Worm (Caenorhabditis elegans) whole organism, L2 larva: ENCODE data around the gene maph-9.

Experiments used
- aly-2 ChIP-seq: fragments of 150-350 bp; optimal IDR thresholded peaks from 2 replicates; lab custom pipeline; 2014; ENCODE audit warnings: missing biosample characterization, missing genetic modification characterization
- ama-1 ChIP-seq: fragments of 150-350 bp; optimal IDR thresholded peaks from 2 replicates; lab custom pipeline; 2018; ENCODE audit warnings: inconsistent platforms
- ceh-16 ChIP-seq: fragments of 150-350 bp; optimal IDR thresholded peaks from 2 replicates; lab custom pipeline; 2014; ENCODE audit warnings: missing biosample characterization, missing genetic modification characterization
- ceh-82 ChIP-seq: fragments of 150-350 bp; optimal IDR thresholded peaks from 2 replicates; lab custom pipeline; 2014; ENCODE audit warnings: missing biosample characterization, missing genetic modification characterization
- lin-13 ChIP-seq: fragments of 150-350 bp; optimal IDR thresholded peaks from 2 replicates; lab custom pipeline; 2014; ENCODE audit warnings: missing biosample characterization, missing genetic modification reagents, missing genetic modification characterization
- lsy-2 ChIP-seq, 2 experiments: fragments of 150-350 bp in 1 of 2; sonication (generic microtip) in 1 of 2; optimal IDR thresholded peaks; 2 replicates each; lab custom pipeline; 2014 to 2017; ENCODE audit warnings: missing biosample characterization in 2 of 2, missing genetic modification characterization in 2 of 2
- nhr-11 ChIP-seq: fragments of 150-350 bp; optimal IDR thresholded peaks from 2 replicates; lab custom pipeline; 2014; ENCODE audit warnings: missing biosample characterization, missing genetic modification characterization
- nhr-12 ChIP-seq: fragments of 150-350 bp; optimal IDR thresholded peaks from 2 replicates; lab custom pipeline; 2014; ENCODE audit warnings: missing biosample characterization, missing genetic modification characterization
- nhr-237 ChIP-seq: fragments of 150-350 bp; optimal IDR thresholded peaks from 2 replicates; lab custom pipeline; 2014; ENCODE audit warnings: missing biosample characterization, missing genetic modification characterization
- skn-1 ChIP-seq: sonication (generic microtip); optimal IDR thresholded peaks from 2 replicates; lab custom pipeline; 2017; ENCODE audit warnings: missing biosample characterization, missing genetic modification characterization
- unc-62 ChIP-seq: fragments of 150-350 bp; optimal IDR thresholded peaks from 2 replicates; lab custom pipeline; 2014; ENCODE audit warnings: missing biosample characterization, missing genetic modification reagents, missing genetic modification characterization
- ztf-11 ChIP-seq: sonication (generic microtip); optimal IDR thresholded peaks from 2 replicates; lab custom pipeline; 2017; ENCODE audit warnings: missing biosample characterization, missing genetic modification characterization

- TF ChIP-seq ceh-16 (tag; lab: Kevin White, UChicago): no peak
- TF ChIP-seq ztf-11 (tag; lab: Kevin White, UChicago): no peak
- no peak for TF ChIP-seq lin-13 (GFP tag; lab: Kevin White, UChicago)
- TF ChIP-seq nhr-237 (tag; lab: Kevin White, UChicago): no peak
- no peak for TF ChIP-seq ceh-82 (tag; lab: Kevin White, UChicago)
- no peak for TF ChIP-seq lsy-2 (tag; optimal IDR thresholded peaks at IDR 0.05; lab: Kevin White, UChicago)
- no peak for TF ChIP-seq aly-2 (tag; lab: Kevin White, UChicago)
- no peak for TF ChIP-seq skn-1 (tag; lab: Kevin White, UChicago)
- no peak for TF ChIP-seq nhr-11 (tag; lab: Kevin White, UChicago)
- TF ChIP-seq unc-62 (GFP tag; lab: Kevin White, UChicago): no peak
- TF ChIP-seq ama-1 (lab: Kevin White, UChicago): no peak
- TF ChIP-seq nhr-12 (tag; lab: Kevin White, UChicago): no peak
Measured at ce11 chrIV:7107893-7108292, 48.5 kb upstream of the maph-9 start, which contains the start of gene ZC477.2.
